Fruit fly (Drosophila melanogaster): ENCODE data around the gene Bdbt.
A peak's percentile ranks its signal among the peaks of the same experiment; 100 is the strongest.

Gene Bdbt

DNA sequence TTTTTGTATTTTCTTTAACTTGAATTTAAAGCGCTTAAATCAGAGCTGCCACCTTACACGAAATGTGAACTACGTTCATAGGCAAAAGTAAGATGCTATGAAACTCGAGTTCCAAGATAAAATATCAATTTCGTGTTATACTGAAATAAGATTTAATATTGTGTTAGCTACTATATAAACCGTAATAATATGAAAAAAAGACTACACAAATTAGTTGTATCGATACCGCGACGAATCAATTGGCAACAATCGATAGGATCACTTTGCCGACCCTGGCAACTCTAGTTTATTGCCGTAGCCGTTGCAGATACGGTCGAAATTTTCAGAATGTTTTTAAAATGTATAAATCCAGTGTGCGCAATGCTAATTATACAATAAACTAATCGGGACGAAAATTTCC is 21.8 kb upstream of the Bdbt start, which contains the start of gene SNF4Agamma:
Gene SNF4Agamma, plus strand, starts transcription at position 282 of the 400 bp plus-strand sequence.
- peak; percentile 98 for TF ChIP-seq E2f2 (GFP tag; IDR thresholded peaks at IDR 0.05)
- no peak for TF ChIP-seq CG9437 (GFP tag; optimal IDR thresholded peaks at IDR 0.05)
- no peak for TF ChIP-seq jumu (GFP tag; optimal IDR thresholded peaks at IDR 0.05)
- peak; percentile 63 for TF ChIP-seq sug (tag; optimal IDR thresholded peaks at IDR 0.05)
- TF ChIP-seq Med (GFP tag) = peak; percentile 83
- TF ChIP-seq CG4404 (GFP tag; IDR thresholded peaks at IDR 0.05) = no peak
- TF ChIP-seq Vsx1 (GFP tag; optimal IDR thresholded peaks at IDR 0.05) = no peak
- TF ChIP-seq Dll (GFP tag; IDR thresholded peaks at IDR 0.05; ENCODE audit: partially characterized antibody) = peak; percentile 88
- peak; percentile 16; the same call in 1 of the 2 replicates for TF ChIP-seq Xrp1 (GFP tag; IDR thresholded peaks at IDR 0.05)
- TF ChIP-seq NfI (GFP tag; optimal IDR thresholded peaks at IDR 0.05) = no peak
- TF ChIP-seq run (tag; optimal IDR thresholded peaks at IDR 0.05) = no peak
- peak; percentile 5 for TF ChIP-seq Chrac-16 (GFP tag; optimal IDR thresholded peaks at IDR 0.05)
- TF ChIP-seq CG14667 (GFP tag; IDR thresholded peaks at IDR 0.05) = no peak
- TF ChIP-seq sens-2 (GFP tag; IDR thresholded peaks at IDR 0.05) = no peak
- TF ChIP-seq CG34224 (GFP tag; IDR thresholded peaks at IDR 0.05; ENCODE audit: partially characterized antibody) = peak; percentile 65
- TF ChIP-seq croc (GFP tag; conservative IDR thresholded peaks at IDR 0.05) = 0 out of 3 replicates have a peak, but pooled peaks have one; percentile 19
- TF ChIP-seq yki (optimal IDR thresholded peaks at IDR 0.05) = no peak
- TF ChIP-seq ERR (GFP tag; optimal IDR thresholded peaks at IDR 0.05) = no peak
- peak; percentile 73 for TF ChIP-seq CG3847 (GFP tag; IDR thresholded peaks at IDR 0.05)
- TF ChIP-seq ems (GFP tag; optimal IDR thresholded peaks at IDR 0.05) = peak; percentile 17
- TF ChIP-seq amos (GFP tag; IDR thresholded peaks at IDR 0.05; ENCODE audit: partially characterized antibody) = peak; percentile 76; the same call in 1 of the 2 replicates
- TF ChIP-seq pzg (GFP tag; optimal IDR thresholded peaks at IDR 0.05) = peak; percentile 72
- peak; percentile 81 for TF ChIP-seq row (GFP tag; IDR thresholded peaks at IDR 0.05)
- peak; percentile 64 for TF ChIP-seq CG8290 (GFP tag; optimal IDR thresholded peaks at IDR 0.05)
- TF ChIP-seq CG8290 (tag; optimal IDR thresholded peaks at IDR 0.05) = peak in 1 of 2 experiments; percentile 4
- no peak for TF ChIP-seq pfk (GFP tag; optimal IDR thresholded peaks at IDR 0.05)
- no peak for TF ChIP-seq sc (optimal IDR thresholded peaks at IDR 0.05)
- no peak for TF ChIP-seq sc (GFP tag; optimal IDR thresholded peaks at IDR 0.05)
- TF ChIP-seq GATAe (GFP tag; conservative IDR thresholded peaks at IDR 0.05) = 0 out of 2 replicates have a peak, but pooled peaks have one; percentile 31
- TF ChIP-seq CG32532 (GFP tag; IDR thresholded peaks at IDR 0.05) = peak; percentile 48
- peak; percentile 57 for TF ChIP-seq CG12299 (tag; optimal IDR thresholded peaks at IDR 0.05)
- peak; percentile 10 for TF ChIP-seq tap (tag; optimal IDR thresholded peaks at IDR 0.05)
- TF ChIP-seq Oaz (GFP tag; IDR thresholded peaks at IDR 0.05) = no peak
- no peak for TF ChIP-seq CG4282 (GFP tag; optimal IDR thresholded peaks at IDR 0.05)
- peak; percentile 22 for TF ChIP-seq CG10654 (GFP tag; optimal IDR thresholded peaks at IDR 0.05)
- TF ChIP-seq prd (optimal IDR thresholded peaks at IDR 0.05) = no peak
- TF ChIP-seq prd (GFP tag; IDR thresholded peaks at IDR 0.05) = peak; percentile 68
- TF ChIP-seq CG11695 (GFP tag; IDR thresholded peaks at IDR 0.05) = no peak
- no peak for TF ChIP-seq Bdp1 (GFP tag; optimal IDR thresholded peaks at IDR 0.05)
- peak; percentile 44 for TF ChIP-seq CG12659 (GFP tag; optimal IDR thresholded peaks at IDR 0.05)
- TF ChIP-seq CG1602 (GFP tag; optimal IDR thresholded peaks at IDR 0.05) = no peak
- TF ChIP-seq CG7987 (GFP tag; optimal IDR thresholded peaks at IDR 0.05) = no peak
- peak; percentile 35 for TF ChIP-seq B-H2 (GFP tag; optimal IDR thresholded peaks at IDR 0.05)
- peak; percentile 78 for TF ChIP-seq unc-4 (GFP tag; IDR thresholded peaks at IDR 0.05; ENCODE audit: partially characterized antibody)
- no peak for TF ChIP-seq Adf1 (GFP tag; IDR thresholded peaks at IDR 0.05)
- peak; percentile 45 for TF ChIP-seq Lhr (GFP tag; optimal IDR thresholded peaks at IDR 0.05)
- peak; percentile 2 for TF ChIP-seq CG9797 (GFP tag; optimal IDR thresholded peaks at IDR 0.05)
- TF ChIP-seq Ets97D (GFP tag; optimal IDR thresholded peaks at IDR 0.05) = peak; percentile 54
- no peak for TF ChIP-seq Dad (GFP tag; optimal IDR thresholded peaks at IDR 0.05)
- peak; percentile 19 for TF ChIP-seq CG7839 (tag; optimal IDR thresholded peaks at IDR 0.05)
- no peak for TF ChIP-seq CG4707 (GFP tag; optimal IDR thresholded peaks at IDR 0.05)
- TF ChIP-seq chm (GFP tag; IDR thresholded peaks at IDR 0.05) = no peak
- peak in 1 of 2 experiments; percentile 27 for TF ChIP-seq dpn (GFP tag; optimal IDR thresholded peaks at IDR 0.05)
